Fruit fly (Drosophila melanogaster) whole organism, embryonic: ENCODE measurements around the gene Jon25Bi.
A peak's percentile ranks its signal among the peaks of the same experiment; 100 is the strongest.

Source experiments
- Bgb ChIP-seq: fragments of 200-800 bp; sonication (Bioruptor generic); IDR thresholded peaks from 2 replicates; pipeline ENCODE4 v1.3.6; 2022; ENCODE audit warnings: missing biosample characterization, missing genetic modification characterization; ENCODE audit not compliant: partially characterized antibody
- CG10654 ChIP-seq: fragments of 200-800 bp; sonication (Bioruptor generic); optimal IDR thresholded peaks from 2 replicates; lab custom pipeline; 2016; ENCODE audit warnings: missing biosample characterization, missing genetic modification characterization
- CG14965 ChIP-seq: fragments of 200-800 bp; sonication (Bioruptor generic); optimal IDR thresholded peaks from 2 replicates; lab custom pipeline; 2016; ENCODE audit warnings: missing biosample characterization, missing genetic modification characterization, borderline replicate concordance
- CG16813 ChIP-seq: fragments of 200-800 bp; sonication (Bioruptor generic); IDR thresholded peaks from 3 replicates; pipeline ENCODE4 v1.3.6; 2022; ENCODE audit warnings: missing biosample characterization, missing genetic modification characterization; ENCODE audit not compliant: partially characterized antibody
- CG2199 ChIP-seq: fragments of 200-800 bp; sonication (Bioruptor generic); IDR thresholded peaks from 3 replicates; pipeline ENCODE4 v1.3.6; 2022; ENCODE audit warnings: missing biosample characterization, missing genetic modification characterization
- CG2202 ChIP-seq: fragments of 200-800 bp; sonication (Bioruptor generic); optimal IDR thresholded peaks from 2 replicates; lab custom pipeline; 2018; ENCODE audit warnings: missing biosample characterization, mild to moderate bottlenecking, missing genetic modification characterization
- CG3065 ChIP-seq: fragments of 200-800 bp; sonication (Bioruptor generic); optimal IDR thresholded peaks from 2 replicates; lab custom pipeline; 2016; ENCODE audit warnings: missing biosample characterization, missing genetic modification characterization
- CG32532 ChIP-seq: fragments of 200-800 bp; sonication (Bioruptor generic); IDR thresholded peaks from 2 replicates; pipeline ENCODE4 v1.3.6; 2022; ENCODE audit warnings: missing biosample characterization, missing genetic modification characterization
- CG34376 ChIP-seq: fragments of 200-800 bp; sonication (Bioruptor generic); optimal IDR thresholded peaks from 2 replicates; lab custom pipeline; 2018; ENCODE audit warnings: missing biosample characterization, mild to moderate bottlenecking, missing genetic modification characterization
- CG4328 ChIP-seq: fragments of 200-800 bp; sonication (Bioruptor generic); optimal IDR thresholded peaks from 3 replicates; lab custom pipeline; 2017; ENCODE audit warnings: missing biosample characterization, missing genetic modification reagents, missing genetic modification characterization
- CG5180 ChIP-seq: fragments of 200-800 bp; sonication (Bioruptor generic); optimal IDR thresholded peaks from 3 replicates; lab custom pipeline; 2017; ENCODE audit warnings: missing biosample characterization, missing genetic modification characterization, mild to moderate bottlenecking, moderate library complexity, missing genetic modification reagents
- CG7839 ChIP-seq: fragments of 200-800 bp; sonication (Bioruptor generic); optimal IDR thresholded peaks from 3 replicates; lab custom pipeline; 2018; ENCODE audit warnings: missing biosample characterization, mild to moderate bottlenecking, missing genetic modification characterization, moderate library complexity
- CG9727 ChIP-seq: fragments of 200-800 bp; sonication (Bioruptor generic); optimal IDR thresholded peaks from 3 replicates; lab custom pipeline; 2017; ENCODE audit warnings: missing biosample characterization, mild to moderate bottlenecking, missing genetic modification characterization
- CG9876 ChIP-seq: fragments of 200-800 bp; sonication (Bioruptor generic); optimal IDR thresholded peaks from 2 replicates; lab custom pipeline; 2016; ENCODE audit warnings: missing biosample characterization, missing genetic modification characterization
- Drgx ChIP-seq: fragments of 200-800 bp; sonication (Bioruptor generic); IDR thresholded peaks from 2 replicates; pipeline ENCODE4 v1.3.6; 2022; ENCODE audit warnings: missing biosample characterization, missing genetic modification characterization
- E2f2 ChIP-seq: fragments of 200-800 bp; sonication (Bioruptor generic); IDR thresholded peaks from 2 replicates; pipeline ENCODE4 v1.3.6; 2022; ENCODE audit warnings: missing biosample characterization, missing genetic modification characterization
- Fer1 ChIP-seq: fragments of 200-800 bp; sonication (Bioruptor generic); optimal IDR thresholded peaks from 2 replicates; lab custom pipeline; 2017; ENCODE audit warnings: missing biosample characterization, mild to moderate bottlenecking, missing genetic modification characterization
- Fer2 ChIP-seq: fragments of 200-800 bp; sonication (Bioruptor generic); optimal IDR thresholded peaks from 2 replicates; lab custom pipeline; 2018; ENCODE audit warnings: missing biosample characterization, mild to moderate bottlenecking, missing genetic modification characterization, moderate library complexity
- HLHmδ ChIP-seq: fragments of 200-800 bp; sonication (Bioruptor generic); optimal IDR thresholded peaks from 2 replicates; lab custom pipeline; 2018; ENCODE audit warnings: missing biosample characterization, mild to moderate bottlenecking, missing genetic modification characterization, moderate library complexity
- Hmr ChIP-seq: fragments of 200-800 bp; sonication (Bioruptor generic); optimal IDR thresholded peaks from 3 replicates; lab custom pipeline; 2017; ENCODE audit warnings: mild to moderate bottlenecking, missing biosample characterization, missing genetic modification reagents, missing genetic modification characterization
- Hsf ChIP-seq: fragments of 200-800 bp; sonication (Bioruptor generic); optimal IDR thresholded peaks from 3 replicates; lab custom pipeline; 2016; ENCODE audit warnings: missing biosample characterization, missing genetic modification characterization
- Med ChIP-seq: fragments of 200-800 bp; sonication (Bioruptor generic); peaks from one replicate; lab custom pipeline; 2016; ENCODE audit warnings: missing biosample characterization, missing genetic modification characterization, mild to moderate bottlenecking, inconsistent platforms, moderate library complexity
- NC2α ChIP-seq: fragments of 200-800 bp; sonication (Bioruptor generic); optimal IDR thresholded peaks from 2 replicates; lab custom pipeline; 2016; ENCODE audit warnings: missing biosample characterization, missing genetic modification characterization
- Opbp ChIP-seq: fragments of 200-800 bp; sonication (Bioruptor generic); IDR thresholded peaks from 3 replicates; pipeline ENCODE4 v1.3.6; 2022; ENCODE audit warnings: missing biosample characterization, missing genetic modification characterization; ENCODE audit not compliant: partially characterized antibody
- Scr ChIP-seq: fragments of 200-800 bp; sonication (Bioruptor generic); IDR thresholded peaks from 2 replicates; pipeline ENCODE4 v1.3.6; 2022; ENCODE audit warnings: missing biosample characterization, missing genetic modification characterization; ENCODE audit not compliant: partially characterized antibody
- Side ChIP-seq: fragments of 200-800 bp; sonication (Bioruptor generic); optimal IDR thresholded peaks from 2 replicates; lab custom pipeline; 2016; ENCODE audit warnings: missing biosample characterization, missing genetic modification characterization
- abd-A ChIP-seq: fragments of 200-800 bp; sonication (Bioruptor generic); optimal IDR thresholded peaks from 3 replicates; lab custom pipeline; 2019; ENCODE audit warnings: missing biosample characterization, mild to moderate bottlenecking, missing genetic modification characterization, moderate library complexity
- bcd ChIP-seq: fragments of 200-800 bp; sonication (Bioruptor generic); optimal IDR thresholded peaks from 2 replicates; lab custom pipeline; 2017; ENCODE audit warnings: missing biosample characterization, mild to moderate bottlenecking, missing genetic modification characterization
- bigmax ChIP-seq: fragments of 200-800 bp; sonication (Bioruptor generic); optimal IDR thresholded peaks from 2 replicates; lab custom pipeline; 2018; ENCODE audit warnings: missing biosample characterization, mild to moderate bottlenecking, missing genetic modification characterization
- btn ChIP-seq: fragments of 200-800 bp; sonication (Bioruptor generic); optimal IDR thresholded peaks from 2 replicates; lab custom pipeline; 2016; ENCODE audit warnings: missing biosample characterization, missing genetic modification characterization
- cg ChIP-seq: fragments of 200-800 bp; sonication (Bioruptor generic); optimal IDR thresholded peaks from 3 replicates; lab custom pipeline; 2019; ENCODE audit warnings: missing biosample characterization, mild to moderate bottlenecking, missing genetic modification characterization, moderate library complexity
- crc ChIP-seq: fragments of 200-800 bp; sonication (Bioruptor generic); optimal IDR thresholded peaks from 2 replicates; lab custom pipeline; 2016; ENCODE audit warnings: missing biosample characterization, missing genetic modification characterization
- crp ChIP-seq, 2 experiments: fragments of 200-800 bp; sonication (Bioruptor generic); optimal IDR thresholded peaks; 2 replicates in 1 of 2; 3 replicates in 1 of 2; lab custom pipeline; 2017; ENCODE audit warnings: missing biosample characterization in 2 of 2, missing genetic modification characterization in 2 of 2, mild to moderate bottlenecking in 1 of 2, moderate library complexity in 1 of 2
- dati ChIP-seq: fragments of 200-800 bp; sonication (Bioruptor generic); IDR thresholded peaks from 2 replicates; pipeline ENCODE4 v1.3.6; 2022; ENCODE audit warnings: missing biosample characterization, missing genetic modification characterization
- fu2 ChIP-seq: fragments of 200-800 bp; sonication (Bioruptor generic); optimal IDR thresholded peaks from 2 replicates; lab custom pipeline; 2016; ENCODE audit warnings: missing biosample characterization, missing genetic modification characterization
- gt ChIP-seq: fragments of 200-800 bp; sonication (Bioruptor generic); IDR thresholded peaks from 2 replicates; pipeline ENCODE4 v1.3.6; 2022; ENCODE audit warnings: missing biosample characterization, missing genetic modification characterization
- hkb ChIP-seq, 2 experiments: fragments of 200-800 bp in 1 of 2; fragments of >200 bp in 1 of 2; sonication (Bioruptor generic) in 1 of 2; IDR thresholded peaks in 1 of 2; optimal IDR thresholded peaks in 1 of 2; 2 replicates each; pipeline versions ENCODE4 v1.3.6 to Lab custom; 2017 to 2022; ENCODE audit warnings: missing biosample characterization in 1 of 2, missing genetic modification characterization in 1 of 2
- inv ChIP-seq: fragments of 200-800 bp; sonication (Bioruptor generic); IDR thresholded peaks from 2 replicates; pipeline ENCODE4 v1.3.6; 2022; ENCODE audit warnings: missing biosample characterization, missing genetic modification characterization; ENCODE audit not compliant: partially characterized antibody
- nau ChIP-seq: fragments of 200-800 bp; sonication (Bioruptor generic); optimal IDR thresholded peaks from 3 replicates; lab custom pipeline; 2017; ENCODE audit warnings: missing biosample characterization, mild to moderate bottlenecking, missing genetic modification characterization, missing genetic modification reagents
- nom ChIP-seq: fragments of 200-800 bp; sonication (Bioruptor generic); optimal IDR thresholded peaks from 2 replicates; lab custom pipeline; 2017; ENCODE audit warnings: missing biosample characterization, missing genetic modification characterization, mild to moderate bottlenecking, moderate library complexity, missing genetic modification reagents
- otp ChIP-seq: fragments of 200-800 bp; sonication (Bioruptor generic); IDR thresholded peaks from 3 replicates; pipeline ENCODE4, ENCODE4 v1.3.6; 2022; ENCODE audit warnings: missing biosample characterization, missing genetic modification characterization
- pnt ChIP-seq: fragments of 200-800 bp; sonication (Bioruptor generic); optimal IDR thresholded peaks from 3 replicates; lab custom pipeline; 2016; ENCODE audit warnings: missing biosample characterization, missing genetic modification characterization
- pros ChIP-seq: fragments of 200-800 bp; sonication (Bioruptor generic); optimal IDR thresholded peaks from 3 replicates; lab custom pipeline; 2019; ENCODE audit warnings: missing biosample characterization, mild to moderate bottlenecking, missing genetic modification characterization, moderate library complexity
- psq ChIP-seq: fragments of 200-800 bp; sonication (Bioruptor generic); optimal IDR thresholded peaks from 2 replicates; lab custom pipeline; 2017; ENCODE audit warnings: missing biosample characterization, missing genetic modification characterization
- tin ChIP-seq: fragments of 200-800 bp; sonication (Bioruptor generic); optimal IDR thresholded peaks from 3 replicates; lab custom pipeline; 2016; ENCODE audit warnings: missing biosample characterization, missing genetic modification characterization
- unc-4 ChIP-seq: fragments of 200-800 bp; sonication (Bioruptor generic); IDR thresholded peaks from 2 replicates; pipeline ENCODE4 v1.3.6; 2022; ENCODE audit warnings: missing biosample characterization, missing genetic modification characterization; ENCODE audit not compliant: partially characterized antibody
- usp ChIP-seq: fragments of >200 bp; optimal IDR thresholded peaks from 2 replicates; lab custom pipeline; 2017; ENCODE audit warnings: missing biosample characterization, missing genetic modification characterization

The Jon25Bi gene

DNA sequence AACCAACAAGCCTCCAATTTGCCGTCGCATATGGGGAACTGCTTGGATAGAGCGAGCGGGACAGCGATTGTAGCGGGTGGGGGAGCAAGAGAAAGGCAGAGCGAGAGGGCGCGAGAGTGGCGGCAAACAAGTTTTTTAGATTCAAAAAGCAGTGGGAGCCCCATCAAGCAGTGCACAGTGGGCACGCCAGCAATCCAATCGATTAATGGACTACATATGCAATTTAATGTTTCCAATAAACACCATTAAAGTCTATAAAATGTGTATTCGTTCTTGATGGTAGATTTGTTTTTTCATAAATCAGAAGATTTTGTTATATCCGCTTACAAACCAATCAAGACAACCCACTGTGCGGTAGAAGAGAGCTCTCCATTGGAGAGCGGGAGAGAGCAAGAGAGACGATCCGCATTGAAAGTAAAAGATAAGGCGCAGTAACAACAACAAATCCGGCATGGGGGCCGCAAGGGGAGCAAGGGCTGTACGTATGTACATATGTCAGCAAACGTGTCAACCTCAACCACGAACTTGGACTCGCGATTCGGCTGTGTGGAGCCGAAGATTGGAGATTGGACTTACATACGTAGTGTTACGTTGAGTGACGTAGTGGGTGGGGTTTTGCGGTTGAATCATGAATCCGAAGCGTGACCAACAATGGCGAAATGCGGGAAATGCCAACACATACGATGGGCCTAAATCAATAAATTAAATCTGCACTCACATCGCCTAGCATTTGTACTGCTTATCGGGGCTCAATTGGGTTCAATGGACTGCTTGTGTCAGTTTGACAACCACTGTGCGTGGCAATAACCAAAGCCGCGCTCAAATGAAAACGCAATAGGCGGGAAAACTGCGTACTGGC is 42.7 kb upstream of the Jon25Bi start (continued):
- TF ChIP-seq usp (GFP tag; lab: Kevin White, UChicago), result no peak
- TF ChIP-seq CG32532 (GFP tag; lab: Robert Waterston, UW), result peak; percentile 99
- peak; percentile 59 for TF ChIP-seq Bgb
- peak; percentile 66; the same call in 2 of the 3 replicates for TF ChIP-seq Opbp (GFP tag; lab: Robert Waterston, UW)
- no peak; the same call in 1 of the 2 replicates for TF ChIP-seq unc-4
- peak; percentile 92 for TF ChIP-seq CG14965
- peak; percentile 35 to 77 for TF ChIP-seq crp (GFP tag; optimal IDR thresholded peaks at IDR 0.05; lab: Kevin White, UChicago)
- peak; percentile 99 for TF ChIP-seq otp
- peak; percentile 99 for TF ChIP-seq fu2 (GFP tag; lab: Kevin White, UChicago)
- peak; percentile 99 for TF ChIP-seq bcd (GFP tag; lab: Kevin White, UChicago)
- TF ChIP-seq CG9727 (GFP tag; lab: Kevin White, UChicago), result peak; percentile 98
- peak; percentile 96 for TF ChIP-seq Fer2
- TF ChIP-seq NC2α (GFP tag; lab: Kevin White, UChicago), result peak; percentile 98
- peak; percentile 79 for TF ChIP-seq pros (GFP tag; lab: Kevin White, UChicago)
- peak; percentile 98 for TF ChIP-seq nau (GFP tag; lab: Kevin White, UChicago)
- peak; percentile 93 for TF ChIP-seq CG5180 (GFP tag; lab: Kevin White, UChicago)
- TF ChIP-seq CG2199 (GFP tag; lab: Robert Waterston, UW), result peak; percentile 99
- TF ChIP-seq bigmax (GFP tag; lab: Kevin White, UChicago), result peak; percentile 80
- peak; percentile 99 for TF ChIP-seq tin (GFP tag; lab: Kevin White, UChicago)
- TF ChIP-seq CG16813, result peak; percentile 65
- peak; percentile 98 for TF ChIP-seq CG3065 (GFP tag; lab: Kevin White, UChicago)
- TF ChIP-seq CG9876 (GFP tag; lab: Kevin White, UChicago), result peak; percentile 99
- TF ChIP-seq Drgx (GFP tag; lab: Robert Waterston, UW), result peak; percentile 99
- TF ChIP-seq CG34376 (GFP tag; lab: Kevin White, UChicago), result peak; percentile 97
- peak; percentile 96 for TF ChIP-seq abd-A (tag; lab: Kevin White, UChicago)
- TF ChIP-seq CG2202 (tag; lab: Kevin White, UChicago), result peak; percentile 99
- TF ChIP-seq CG10654 (GFP tag; lab: Kevin White, UChicago), result peak; percentile 99
- peak; percentile 12 for TF ChIP-seq HLHmδ
- TF ChIP-seq inv, result peak; percentile 62
- TF ChIP-seq Side (GFP tag; lab: Kevin White, UChicago), result peak; percentile 99
- TF ChIP-seq E2f2 (GFP tag; lab: Robert Waterston, UW), result peak; percentile 88
- TF ChIP-seq cg (GFP tag; lab: Kevin White, UChicago), result peak; percentile 15
- TF ChIP-seq gt (GFP tag; lab: Robert Waterston, UW), result peak; percentile 98
- peak; percentile 98 for TF ChIP-seq nom (GFP tag; lab: Kevin White, UChicago)
- TF ChIP-seq crc (GFP tag; lab: Kevin White, UChicago), result peak; percentile 99
- TF ChIP-seq Fer1 (GFP tag; lab: Kevin White, UChicago), result peak; percentile 98
- TF ChIP-seq Med (GFP tag; lab: Kevin White, UChicago), result peak; percentile 100
- peak; percentile 99 for TF ChIP-seq Hsf (GFP tag; lab: Kevin White, UChicago)
- TF ChIP-seq CG7839 (tag; lab: Kevin White, UChicago), result peak; percentile 99
- TF ChIP-seq pnt (GFP tag; lab: Kevin White, UChicago), result peak; percentile 99
- TF ChIP-seq CG4328 (GFP tag; lab: Kevin White, UChicago), result peak; percentile 98
- TF ChIP-seq btn (GFP tag; lab: Kevin White, UChicago), result peak; percentile 99
- TF ChIP-seq Hmr (GFP tag; lab: Kevin White, UChicago), result peak; percentile 98
- peak; percentile 99 for TF ChIP-seq dati (GFP tag; lab: Robert Waterston, UW)
- TF ChIP-seq psq (GFP tag; lab: Kevin White, UChicago), result peak; percentile 95
- TF ChIP-seq hkb (optimal IDR thresholded peaks at IDR 0.05; lab: Kevin White, UChicago), result peak; percentile 95
- TF ChIP-seq hkb (GFP tag; IDR thresholded peaks at IDR 0.05; lab: Robert Waterston, UW), result peak; percentile 99
- peak; percentile 39; the same call in 1 of the 2 replicates for TF ChIP-seq Scr (GFP tag; lab: Robert Waterston, UW)
